Worm (Caenorhabditis elegans): ENCODE measurements around the gene zip-10.

DNA sequence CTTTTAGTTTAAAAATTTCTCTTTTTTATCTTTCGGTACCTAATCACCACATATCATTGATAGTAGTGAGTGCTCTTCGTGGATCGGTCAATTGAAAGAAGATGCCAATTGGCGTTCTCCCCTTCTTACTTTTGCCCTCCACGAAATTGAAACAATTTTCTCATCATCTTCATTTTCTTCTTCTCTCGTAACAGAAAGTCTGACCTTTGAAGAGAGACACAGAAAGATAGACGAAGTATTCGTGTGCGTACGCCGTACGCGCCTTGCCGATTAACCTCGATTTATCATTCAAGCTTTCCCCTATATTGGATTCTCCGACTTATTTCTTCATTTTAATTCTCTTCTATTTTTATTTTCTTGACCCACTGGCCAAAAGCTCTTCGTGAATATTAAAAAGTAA is 26.9 kb upstream of the zip-10 start:
- TF ChIP-seq ets-7 (tag; optimal IDR thresholded peaks at IDR 0.05) (no peak), tbx-11 (GFP tag; IDR thresholded peaks at IDR 0.05) (no peak), ama-1 (optimal IDR thresholded peaks at IDR 0.05) (no peak), tra-4 (tag; optimal IDR thresholded peaks at IDR 0.05) (no peak), sea-1 (GFP tag; conservative IDR thresholded peaks at IDR 0.05) (no peak)
